Worm (Caenorhabditis elegans) whole organism, L3 larva: ENCODE measurements around the gene avr-15.
A peak's percentile ranks its signal among the peaks of the same experiment; 100 is the strongest.

Source experiments
- R02D3.7 ChIP-seq: fragments of 150-350 bp; optimal IDR thresholded peaks from 2 replicates; lab custom pipeline; 2014; ENCODE audit warnings: missing biosample characterization, missing genetic modification characterization
- ZK546.5 ChIP-seq: sonication (generic microtip); optimal IDR thresholded peaks from 2 replicates; lab custom pipeline; 2017; ENCODE audit warnings: missing biosample characterization, missing genetic modification characterization
- aly-2 ChIP-seq: fragments of 150-350 bp; optimal IDR thresholded peaks from 2 replicates; lab custom pipeline; 2014; ENCODE audit warnings: missing biosample characterization, missing genetic modification characterization
- ama-1 ChIP-seq: fragments of 150-350 bp; optimal IDR thresholded peaks from 2 replicates; lab custom pipeline; 2018
- ceh-16 ChIP-seq: sonication (generic microtip); optimal IDR thresholded peaks from 2 replicates; lab custom pipeline; 2017; ENCODE audit warnings: missing biosample characterization, missing genetic modification characterization
- ceh-28 ChIP-seq: fragments of 150-350 bp; optimal IDR thresholded peaks from 2 replicates; lab custom pipeline; 2014; ENCODE audit warnings: missing biosample characterization, missing genetic modification reagents, missing genetic modification characterization
- ceh-82 ChIP-seq: fragments of 150-350 bp; optimal IDR thresholded peaks from 2 replicates; lab custom pipeline; 2014; ENCODE audit warnings: missing biosample characterization, missing genetic modification characterization
- daf-12 ChIP-seq: fragments of 150-350 bp; optimal IDR thresholded peaks from 2 replicates; lab custom pipeline; 2014; ENCODE audit warnings: missing biosample characterization, missing genetic modification reagents, missing genetic modification characterization
- egl-5 ChIP-seq: fragments of 150-350 bp; optimal IDR thresholded peaks from 2 replicates; lab custom pipeline; 2017; ENCODE audit warnings: missing biosample characterization, missing genetic modification reagents, missing genetic modification characterization, inconsistent platforms
- elt-1 ChIP-seq: fragments of 150-350 bp; optimal IDR thresholded peaks from 2 replicates; lab custom pipeline; 2014; ENCODE audit warnings: missing biosample characterization, missing genetic modification characterization
- elt-2 ChIP-seq: sonication (generic microtip); optimal IDR thresholded peaks from 2 replicates; lab custom pipeline; 2016; ENCODE audit warnings: missing genetic modification reagents, mild to moderate bottlenecking, missing genetic modification characterization, missing compliant biosample characterization
- elt-3 ChIP-seq, 3 experiments: fragments of 150-350 bp in 1 of 3; sonication (generic microtip) in 2 of 3; optimal IDR thresholded peaks; 2 replicates in 2 of 3; 4 replicates in 1 of 3; lab custom pipeline; 2014 to 2017; ENCODE audit warnings: missing biosample characterization in 3 of 3, missing genetic modification characterization in 3 of 3
- eor-1 ChIP-seq, 2 experiments: fragments of 150-350 bp; optimal IDR thresholded peaks; 2 replicates each; lab custom pipeline; 2014 to 2018; ENCODE audit warnings: missing biosample characterization in 2 of 2, missing genetic modification characterization in 2 of 2
- fkh-10 ChIP-seq: sonication (generic microtip); optimal IDR thresholded peaks from 2 replicates; lab custom pipeline; 2017; ENCODE audit warnings: missing biosample characterization, missing genetic modification reagents, missing genetic modification characterization
- fos-1 ChIP-seq: fragments of 150-350 bp; optimal IDR thresholded peaks from 2 replicates; lab custom pipeline; 2014; ENCODE audit warnings: missing biosample characterization, missing genetic modification characterization
- hmg-11 ChIP-seq: sonication (generic microtip); optimal IDR thresholded peaks from 2 replicates; lab custom pipeline; 2016; ENCODE audit warnings: missing genetic modification characterization, missing compliant biosample characterization
- jun-1 ChIP-seq: fragments of 150-350 bp; optimal IDR thresholded peaks from 2 replicates; lab custom pipeline; 2014; ENCODE audit warnings: missing biosample characterization, missing genetic modification reagents, missing genetic modification characterization
- lin-15B ChIP-seq: fragments of 150-350 bp; optimal IDR thresholded peaks from 2 replicates; lab custom pipeline; 2014; ENCODE audit warnings: missing biosample characterization, missing genetic modification characterization
- lin-39 ChIP-seq: fragments of 150-350 bp; optimal IDR thresholded peaks from 2 replicates; lab custom pipeline; 2018; ENCODE audit warnings: missing biosample characterization, missing genetic modification reagents, missing genetic modification characterization
- lsy-12 ChIP-seq: sonication (generic microtip); optimal IDR thresholded peaks from 2 replicates; lab custom pipeline; 2016; ENCODE audit warnings: mild to moderate bottlenecking, missing genetic modification characterization, missing compliant biosample characterization
- mml-1 ChIP-seq: fragments of 150-350 bp; sonication (generic microtip); optimal IDR thresholded peaks from 3 replicates; lab custom pipeline; 2014; ENCODE audit warnings: missing biosample characterization, missing genetic modification characterization
- nfya-1 ChIP-seq: sonication (generic microtip); optimal IDR thresholded peaks from 2 replicates; lab custom pipeline; 2017; ENCODE audit warnings: missing genetic modification characterization, mild to moderate bottlenecking, missing compliant biosample characterization, antibody characterized with exemption, moderate library complexity; ENCODE audit not compliant: insufficient read depth
- nhr-11 ChIP-seq: fragments of 150-350 bp; optimal IDR thresholded peaks from 2 replicates; lab custom pipeline; 2014; ENCODE audit warnings: missing biosample characterization, missing genetic modification characterization
- nhr-12 ChIP-seq: fragments of 150-350 bp; optimal IDR thresholded peaks from 2 replicates; lab custom pipeline; 2014; ENCODE audit warnings: missing biosample characterization, missing genetic modification characterization
- nhr-23 ChIP-seq: fragments of 150-350 bp; optimal IDR thresholded peaks from 2 replicates; lab custom pipeline; 2014; ENCODE audit warnings: missing biosample characterization, missing genetic modification reagents, missing genetic modification characterization
- nhr-25 ChIP-seq: sonication (generic microtip); optimal IDR thresholded peaks from 2 replicates; lab custom pipeline; 2017; ENCODE audit warnings: missing biosample characterization, missing genetic modification characterization
- nhr-28 ChIP-seq: fragments of 150-350 bp; optimal IDR thresholded peaks from 2 replicates; lab custom pipeline; 2014; ENCODE audit warnings: missing biosample characterization, missing genetic modification characterization
- nhr-43 ChIP-seq: sonication (generic microtip); optimal IDR thresholded peaks from 2 replicates; lab custom pipeline; 2016; ENCODE audit warnings: mild to moderate bottlenecking, missing genetic modification characterization, missing compliant biosample characterization; ENCODE audit not compliant: poor library complexity, severe bottlenecking
- nhr-67 ChIP-seq: fragments of 150-350 bp; optimal IDR thresholded peaks from 2 replicates; lab custom pipeline; 2014; ENCODE audit warnings: missing biosample characterization, missing genetic modification characterization
- nhr-76 ChIP-seq: fragments of 150-350 bp; sonication (generic microtip); optimal IDR thresholded peaks from 5 replicates; lab custom pipeline; 2014; ENCODE audit warnings: missing biosample characterization, missing genetic modification characterization
- pha-4 ChIP-seq: fragments of 150-350 bp; optimal IDR thresholded peaks from 2 replicates; lab custom pipeline; 2014; ENCODE audit warnings: missing biosample characterization, missing genetic modification reagents, missing genetic modification characterization
- pqm-1 ChIP-seq: fragments of 150-350 bp; optimal IDR thresholded peaks from 2 replicates; lab custom pipeline; 2017; ENCODE audit warnings: missing biosample characterization, missing genetic modification characterization, inconsistent platforms
- skn-1 ChIP-seq: fragments of 150-350 bp; optimal IDR thresholded peaks from 2 replicates; lab custom pipeline; 2014; ENCODE audit warnings: missing biosample characterization, missing genetic modification characterization
- snpc-4 ChIP-seq: fragments of 150-350 bp; optimal IDR thresholded peaks from 2 replicates; lab custom pipeline; 2014; ENCODE audit warnings: missing biosample characterization, missing genetic modification characterization
- tbx-2 ChIP-seq: sonication (generic microtip); optimal IDR thresholded peaks from 2 replicates; lab custom pipeline; 2016; ENCODE audit warnings: mild to moderate bottlenecking, missing genetic modification characterization, missing compliant biosample characterization
- zag-1 ChIP-seq: fragments of 150-350 bp; optimal IDR thresholded peaks from 2 replicates; lab custom pipeline; 2014; ENCODE audit warnings: missing biosample characterization, missing genetic modification characterization
- ztf-4 ChIP-seq: fragments of 150-350 bp; optimal IDR thresholded peaks from 2 replicates; lab custom pipeline; 2014; ENCODE audit warnings: missing biosample characterization, missing genetic modification characterization

Gene avr-15

DNA sequence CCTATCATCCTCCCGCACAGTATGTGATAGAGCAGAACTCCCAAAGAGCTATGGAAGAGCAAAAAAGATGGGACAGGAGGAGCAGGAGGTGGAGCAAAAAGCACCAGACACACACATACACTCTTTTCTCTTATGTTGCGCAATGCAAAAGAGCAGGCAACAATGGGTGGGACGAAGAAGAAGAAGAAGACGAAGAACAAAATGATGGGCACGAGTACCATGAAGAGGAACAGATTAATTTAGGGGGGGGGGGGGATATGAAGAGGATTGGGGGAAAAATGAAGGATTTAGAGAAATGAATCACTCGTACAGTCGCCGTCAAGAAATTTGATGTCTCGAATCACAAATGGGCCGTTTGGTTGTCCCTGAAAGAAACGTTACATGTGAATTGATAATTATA is at the start of gene avr-15:
TSS of gene avr-15 (minus strand) at position 101 of the 400 bp plus-strand sequence.
- no peak for TF ChIP-seq elt-3 (tag; optimal IDR thresholded peaks at IDR 0.05; lab: Kevin White, UChicago)
- no peak for TF ChIP-seq elt-2 (tag; lab: Kevin White, UChicago)
- no peak for TF ChIP-seq daf-12 (tag; lab: Kevin White, UChicago)

DNA sequence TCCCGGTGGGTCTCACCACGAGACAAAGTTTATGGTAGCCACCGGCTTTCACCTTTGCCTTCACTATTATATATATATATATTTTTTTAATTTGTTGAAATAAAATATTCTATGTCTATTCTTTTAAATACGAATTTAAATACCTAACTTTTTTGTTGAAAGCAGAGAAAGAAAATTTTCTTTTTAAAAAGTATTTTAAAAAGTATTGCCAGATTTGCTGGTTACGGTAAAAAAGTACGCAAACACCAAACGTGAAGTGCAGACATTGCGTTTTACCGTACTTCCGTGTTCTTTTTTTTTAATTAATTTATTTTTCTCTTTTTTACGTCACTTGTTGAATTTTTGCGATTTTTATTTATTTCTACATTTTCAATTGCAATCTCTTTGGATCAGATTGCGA is 48.5 kb upstream of the avr-15 start, which contains the start of gene C56A3.8:
TSS of gene C56A3.8 (plus strand) at position 301 of the 400 bp plus-strand sequence.
- TF ChIP-seq aly-2 (no peak), egl-5 (no peak), lsy-12 (tag; lab: Kevin White, UChicago) (no peak), nhr-67 (tag; lab: Kevin White, UChicago) (no peak), elt-2 (tag; lab: Kevin White, UChicago) (no peak), daf-12 (tag; lab: Kevin White, UChicago) (no peak), pha-4 (tag; lab: Kevin White, UChicago) (no peak), fos-1 (tag; lab: Kevin White, UChicago) (no peak)

DNA sequence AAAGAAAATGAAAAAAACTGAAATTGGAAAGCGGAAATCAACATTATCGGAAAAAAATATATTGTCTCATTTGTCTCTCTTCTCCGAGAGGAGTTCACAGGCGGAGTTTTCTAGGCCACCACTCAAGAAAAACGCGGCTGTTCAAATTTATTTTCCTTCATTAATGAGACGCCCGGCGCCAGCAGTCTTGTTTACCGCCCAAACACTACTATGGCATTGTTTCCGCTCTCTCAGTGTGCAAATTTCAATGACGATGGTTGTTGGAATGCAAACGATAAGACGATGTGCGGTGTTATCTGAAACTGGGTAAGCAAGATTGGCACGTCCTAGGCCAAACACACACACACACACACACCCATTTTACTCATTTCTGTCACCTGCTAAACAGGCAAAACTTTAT is 45.2 kb upstream of the avr-15 start, which contains the start of gene cav-2:
TSS of gene cav-2 (plus strand) at position 359 of the 400 bp plus-strand sequence.
- TF ChIP-seq hmg-11 (peak; percentile 52), pqm-1 (tag; lab: Kevin White, UChicago) (peak; percentile 92), snpc-4 (tag; lab: Kevin White, UChicago) (peak; percentile 24), egl-5 (peak; percentile 63), lsy-12 (tag; lab: Kevin White, UChicago) (peak; percentile 72), nhr-12 (tag; lab: Kevin White, UChicago) (no peak), R02D3.7 (tag; lab: Kevin White, UChicago) (peak; percentile 64), nhr-11 (tag; lab: Kevin White, UChicago) (no peak), ceh-16 (tag; lab: Kevin White, UChicago) (no peak), fos-1 (tag; lab: Kevin White, UChicago) (no peak), ama-1 (lab: Kevin White, UChicago) (no peak), eor-1 (tag; optimal IDR thresholded peaks at IDR 0.05; lab: Kevin White, UChicago) (no peak), nfya-1 (tag; lab: Kevin White, UChicago) (peak; percentile 68), nhr-28 (tag; lab: Kevin White, UChicago) (no peak), tbx-2 (tag; lab: Kevin White, UChicago) (peak; percentile 8), pha-4 (tag; lab: Kevin White, UChicago) (peak; percentile 83), mml-1 (tag; lab: Kevin White, UChicago) (no peak), nhr-25 (tag; lab: Kevin White, UChicago) (peak; percentile 40), ZK546.5 (tag; lab: Kevin White, UChicago) (no peak), ceh-28 (peak; percentile 70), skn-1 (tag; lab: Kevin White, UChicago) (peak; percentile 31), lin-39 (tag; lab: Kevin White, UChicago) (peak; percentile 70), nhr-43 (peak; percentile 91), elt-1 (tag; lab: Kevin White, UChicago) (no peak), elt-2 (tag; lab: Kevin White, UChicago) (peak; percentile 92), ceh-82 (tag; lab: Kevin White, UChicago) (no peak), ztf-4 (tag; lab: Kevin White, UChicago) (no peak), daf-12 (tag; lab: Kevin White, UChicago) (no peak), jun-1 (tag; lab: Kevin White, UChicago) (peak; percentile 89), nhr-23 (tag; lab: Kevin White, UChicago) (peak; percentile 76), lin-15B (tag; lab: Kevin White, UChicago) (peak; percentile 82), fkh-10 (peak; percentile 51)
- TF ChIP-seq, all 47 proteins: peak for 19

DNA sequence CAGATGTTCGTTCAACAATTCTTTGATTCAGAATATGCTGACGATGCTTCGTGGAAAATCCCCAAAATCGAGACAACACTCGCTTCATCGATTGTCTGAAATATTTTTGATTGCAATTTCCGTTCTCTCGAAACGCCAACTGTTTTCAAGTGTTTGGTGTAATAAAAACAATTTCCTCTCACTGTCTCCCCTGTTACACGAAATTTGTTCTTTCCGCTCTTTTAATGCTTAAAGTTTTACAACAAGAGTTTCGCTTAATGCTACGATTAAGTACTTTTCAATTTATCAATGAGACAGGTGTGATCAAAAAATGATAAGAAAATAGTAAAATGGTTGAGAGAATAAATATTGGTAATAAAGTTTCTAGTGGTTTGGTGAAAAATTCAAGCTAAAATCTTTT is 44.8 kb upstream of the avr-15 start, which contains the start of gene C56A3.6:
TSS of gene C56A3.6 (minus strand) at position 101 of the 400 bp plus-strand sequence.
- TF ChIP-seq nhr-12 (tag; lab: Kevin White, UChicago), result no peak
- no peak for TF ChIP-seq ztf-4 (tag; lab: Kevin White, UChicago)
- no peak for TF ChIP-seq egl-5
- TF ChIP-seq ceh-82 (tag; lab: Kevin White, UChicago), result no peak
- TF ChIP-seq nhr-11 (tag; lab: Kevin White, UChicago), result no peak
- no peak for TF ChIP-seq lin-39 (tag; lab: Kevin White, UChicago)
- TF ChIP-seq zag-1 (tag; lab: Kevin White, UChicago), result no peak
- TF ChIP-seq ama-1 (lab: Kevin White, UChicago), result no peak
- no peak for TF ChIP-seq elt-3 (tag; optimal IDR thresholded peaks at IDR 0.05; lab: Kevin White, UChicago)
- no peak for TF ChIP-seq nhr-67 (tag; lab: Kevin White, UChicago)
- TF ChIP-seq pha-4 (tag; lab: Kevin White, UChicago), result no peak
- TF ChIP-seq jun-1 (tag; lab: Kevin White, UChicago), result no peak
- no peak for TF ChIP-seq lin-15B (tag; lab: Kevin White, UChicago)
- TF ChIP-seq nhr-76, result no peak
- TF ChIP-seq ceh-28, result no peak
- TF ChIP-seq, all 47 proteins: peak for 0
